Fruit fly (Drosophila melanogaster) Kc167 (cell line): ENCODE results near the gene CG8372.

Experiments
- Myc ChIP-seq: fragments of >200 bp; optimal IDR thresholded peaks from 2 replicates; lab custom pipeline; 2017; ENCODE audit warnings: missing external identifiers
- psq ChIP-seq: fragments of >200 bp; optimal IDR thresholded peaks from 2 replicates; lab custom pipeline; 2017; ENCODE audit warnings: missing external identifiers

DNA sequence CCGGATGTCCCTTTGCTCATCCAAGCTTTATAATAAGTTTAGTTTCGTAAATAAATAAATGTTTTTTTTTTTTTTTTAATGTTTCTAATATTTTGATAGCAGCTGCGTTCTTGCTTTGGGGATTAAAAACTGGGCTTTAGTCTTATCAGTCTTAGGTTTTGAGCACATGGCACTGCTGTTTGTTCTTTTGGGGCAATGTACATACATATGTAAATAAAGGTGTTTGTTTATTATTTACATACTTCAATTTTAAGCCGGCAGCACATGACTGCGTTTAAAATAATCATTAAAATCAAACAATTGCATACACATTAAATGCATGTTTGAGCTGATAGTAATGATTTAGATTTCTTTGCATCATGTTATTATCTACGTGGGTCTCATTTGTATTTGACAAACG is 48.5 kb downstream of the CG8372 start:
- TF ChIP-seq psq (lab: Kevin White, UChicago) (no peak), Myc (no peak)
